Fruit fly (Drosophila melanogaster) whole organism, pupa: ENCODE data around the gene CG4186.

Source experiments
- CG4496 ChIP-seq: fragments of 200-800 bp; sonication (Bioruptor generic); IDR thresholded peaks from 3 replicates; pipeline ENCODE4 v1.3.6; 2022; ENCODE audit warnings: missing biosample characterization, missing genetic modification characterization
- CG8301 ChIP-seq: fragments of 200-800 bp; sonication (Bioruptor generic); optimal IDR thresholded peaks from 2 replicates; lab custom pipeline; 2018; ENCODE audit warnings: missing biosample characterization, mild to moderate bottlenecking, missing genetic modification characterization
- D1 ChIP-seq: fragments of 200-800 bp; sonication (Bioruptor generic); optimal IDR thresholded peaks from 2 replicates; lab custom pipeline; 2018; ENCODE audit warnings: missing biosample characterization, mild to moderate bottlenecking, missing genetic modification characterization, moderate library complexity
- EcR ChIP-seq: fragments of 200-800 bp; sonication (Bioruptor generic); optimal IDR thresholded peaks from 3 replicates; lab custom pipeline; 2019; ENCODE audit warnings: missing biosample characterization, missing genetic modification characterization, mild to moderate bottlenecking, moderate library complexity, missing genetic modification reagents
- Pif1B ChIP-seq: fragments of 200-800 bp; sonication (Bioruptor generic); optimal IDR thresholded peaks from 3 replicates; lab custom pipeline; 2016; ENCODE audit warnings: missing biosample characterization, missing genetic modification characterization
- rn ChIP-seq: fragments of 200-800 bp; sonication (Bioruptor generic); IDR thresholded peaks from 2 replicates; pipeline ENCODE4 v1.3.6; 2022; ENCODE audit warnings: missing biosample characterization, missing genetic modification characterization

DNA sequence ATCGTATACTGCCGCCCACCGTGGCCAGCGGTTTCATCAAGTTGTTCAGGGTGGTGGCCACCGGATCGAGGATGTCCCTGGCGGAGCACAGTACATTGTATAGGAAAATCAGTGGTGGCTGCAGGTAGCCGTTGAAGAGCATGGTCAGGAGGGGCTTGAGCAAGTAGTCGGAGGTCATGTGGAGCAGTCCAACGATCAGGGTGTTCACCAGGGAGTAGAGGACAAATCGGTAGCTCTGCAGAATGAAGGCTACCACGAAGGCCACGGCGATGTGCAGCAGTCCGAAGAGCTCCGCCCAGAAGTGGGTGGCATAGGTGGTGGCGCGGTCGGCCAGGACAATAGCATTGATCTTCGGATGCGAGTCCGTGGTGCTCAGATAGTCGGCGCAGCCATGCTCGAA is 28.0 kb downstream of the CG4186 start:
- TF ChIP-seq EcR (no peak), D1 (no peak), rn (GFP tag; lab: Robert Waterston, UW) (no peak), CG8301 (no peak), Pif1B (GFP tag; lab: Kevin White, UChicago) (no peak), CG4496 (no peak)
